Worm (Caenorhabditis elegans): ENCODE results near the gene F59B10.2.

F59B10.2 gene

DNA sequence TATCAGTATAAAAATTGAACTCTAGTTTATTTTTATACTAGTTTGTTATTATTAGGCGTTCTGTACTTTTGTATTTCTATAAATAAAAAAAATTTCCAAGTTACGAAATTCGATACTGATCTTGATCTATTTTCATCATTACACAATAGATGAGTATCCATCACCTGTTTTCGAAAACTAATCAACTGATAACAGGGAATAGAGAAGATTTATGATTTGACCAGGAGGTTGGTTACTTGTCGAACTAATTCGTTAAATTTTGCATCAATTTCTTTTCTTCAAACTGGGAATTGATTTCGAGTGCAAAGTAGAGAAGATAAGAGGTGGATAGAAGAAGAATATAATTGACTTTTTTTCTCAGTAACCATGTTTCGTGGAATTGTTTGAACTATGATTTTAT lies 5.8 kb upstream of the F59B10.2 start:
- TF ChIP-seq hlh-1 (tag; optimal IDR thresholded peaks at IDR 0.05): no peak
- no peak for TF ChIP-seq M03D4.4 (tag; optimal IDR thresholded peaks at IDR 0.05)
- no peak for TF ChIP-seq mab-5 (tag; optimal IDR thresholded peaks at IDR 0.05)
- TF ChIP-seq unc-120 (tag; optimal IDR thresholded peaks at IDR 0.05; ENCODE audit: poor library complexity, severe bottlenecking): no peak
- no peak for TF ChIP-seq mls-2 (tag; optimal IDR thresholded peaks at IDR 0.05)
- TF ChIP-seq lin-32 (GFP tag; optimal IDR thresholded peaks at IDR 0.05): no peak
- TF ChIP-seq nhr-12 (tag; optimal IDR thresholded peaks at IDR 0.05): no peak
- no peak for TF ChIP-seq sptf-1 (tag; optimal IDR thresholded peaks at IDR 0.05)
- no peak for TF ChIP-seq drap-1 (GFP tag; optimal IDR thresholded peaks at IDR 0.05)
- no peak for TF ChIP-seq blmp-1 (tag; optimal IDR thresholded peaks at IDR 0.05)
- no peak for TF ChIP-seq ceh-43 (GFP tag; optimal IDR thresholded peaks at IDR 0.05)

DNA sequence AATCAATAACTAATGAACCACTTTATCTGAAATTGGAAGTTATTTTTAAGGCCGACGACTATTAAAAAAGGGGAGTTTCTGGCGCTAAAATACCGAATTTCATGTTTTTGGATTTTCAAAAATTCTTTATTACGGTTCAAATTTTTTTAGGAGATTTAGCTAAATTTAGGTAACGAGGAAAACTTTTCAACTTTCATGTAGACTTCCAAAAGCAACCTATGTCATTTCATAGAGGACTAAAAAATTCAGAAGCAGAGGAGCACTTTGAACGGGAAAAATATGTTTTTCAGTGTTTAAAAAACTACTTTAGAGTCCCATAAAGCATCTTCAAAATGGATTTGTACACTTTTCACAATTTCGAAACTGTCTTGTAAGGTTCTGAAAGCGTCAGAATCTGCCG lies 3.7 kb upstream of the F59B10.2 start:
- TF ChIP-seq M03D4.4 (tag; optimal IDR thresholded peaks at IDR 0.05): no peak
- TF ChIP-seq ces-1 (GFP tag; optimal IDR thresholded peaks at IDR 0.05): no peak
- TF ChIP-seq zip-8 (tag; optimal IDR thresholded peaks at IDR 0.05): no peak

DNA sequence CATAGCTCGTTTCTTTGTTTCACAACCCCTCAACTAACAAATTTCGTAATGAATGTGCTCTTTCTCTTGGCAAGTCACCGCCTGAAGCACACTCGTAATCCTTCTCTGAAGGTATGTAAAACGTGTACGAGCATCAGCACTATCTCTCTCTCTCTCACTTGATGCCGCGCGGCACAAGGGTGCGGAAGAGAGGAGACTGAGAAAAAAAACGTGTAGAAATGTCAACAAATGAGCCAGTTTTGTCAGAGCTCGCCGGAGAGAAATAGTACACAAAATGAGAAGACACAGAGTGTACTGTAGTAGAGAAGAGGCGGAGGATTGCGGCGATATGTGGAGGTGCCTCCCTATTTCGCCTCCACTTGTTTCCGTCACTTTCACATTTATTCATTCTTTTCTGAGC lies 596 bp upstream of the F59B10.2 start, which contains the start of gene F59B10.3:
F59B10.3 (plus strand) TSS at position 301 of the 400 bp plus-strand sequence.
- TF ChIP-seq drap-1 (GFP tag; optimal IDR thresholded peaks at IDR 0.05) (no peak), pha-4 (tag; optimal IDR thresholded peaks at IDR 0.05) (peak; percentile 63)

DNA sequence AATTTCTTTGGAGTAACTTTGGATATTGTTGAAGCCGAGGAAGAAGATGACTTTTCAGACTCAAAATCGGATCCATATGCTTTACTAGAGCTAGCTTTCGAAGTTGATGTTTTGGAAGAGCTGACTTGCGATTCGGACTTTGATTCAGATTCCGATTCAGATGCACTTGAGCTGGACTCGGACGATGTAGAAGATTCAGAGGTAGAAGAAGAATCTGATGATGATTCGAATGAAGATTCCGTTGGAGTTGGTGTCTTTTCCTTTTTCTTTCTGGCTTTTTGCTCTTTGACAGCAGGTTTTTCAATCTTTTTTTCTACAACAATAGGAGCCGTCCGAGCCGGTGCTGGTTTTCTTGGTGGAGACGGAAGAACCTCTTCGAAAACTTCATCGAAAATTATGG lies 1.7 kb downstream of the F59B10.2 start:
- TF ChIP-seq ceh-39 (tag; optimal IDR thresholded peaks at IDR 0.05) (no peak), flh-1 (GFP tag; optimal IDR thresholded peaks at IDR 0.05) (no peak), sptf-1 (tag; optimal IDR thresholded peaks at IDR 0.05) (no peak), ceh-43 (GFP tag; optimal IDR thresholded peaks at IDR 0.05) (no peak), tbx-8 (GFP tag; optimal IDR thresholded peaks at IDR 0.05) (no peak), ham-2 (GFP tag; optimal IDR thresholded peaks at IDR 0.05) (no peak), M03D4.4 (tag; optimal IDR thresholded peaks at IDR 0.05) (no peak), zip-8 (tag; optimal IDR thresholded peaks at IDR 0.05) (no peak), nhr-2 (tag; optimal IDR thresholded peaks at IDR 0.05) (no peak), unc-120 (tag; optimal IDR thresholded peaks at IDR 0.05; ENCODE audit: poor library complexity, severe bottlenecking) (no peak), drap-1 (GFP tag; optimal IDR thresholded peaks at IDR 0.05) (no peak), pha-4 (tag; optimal IDR thresholded peaks at IDR 0.05) (no peak), nhr-237 (tag; optimal IDR thresholded peaks at IDR 0.05) (no peak), elt-3 (tag; optimal IDR thresholded peaks at IDR 0.05) (no peak), ceh-83 (GFP tag; optimal IDR thresholded peaks at IDR 0.05) (no peak), elt-1 (tag; optimal IDR thresholded peaks at IDR 0.05; ENCODE audit: borderline replicate concordance, insufficient read depth) (no peak), mep-1 (tag; optimal IDR thresholded peaks at IDR 0.05) (no peak), snpc-4 (tag; optimal IDR thresholded peaks at IDR 0.05) (no peak), hlh-1 (tag; optimal IDR thresholded peaks at IDR 0.05) (no peak)

DNA sequence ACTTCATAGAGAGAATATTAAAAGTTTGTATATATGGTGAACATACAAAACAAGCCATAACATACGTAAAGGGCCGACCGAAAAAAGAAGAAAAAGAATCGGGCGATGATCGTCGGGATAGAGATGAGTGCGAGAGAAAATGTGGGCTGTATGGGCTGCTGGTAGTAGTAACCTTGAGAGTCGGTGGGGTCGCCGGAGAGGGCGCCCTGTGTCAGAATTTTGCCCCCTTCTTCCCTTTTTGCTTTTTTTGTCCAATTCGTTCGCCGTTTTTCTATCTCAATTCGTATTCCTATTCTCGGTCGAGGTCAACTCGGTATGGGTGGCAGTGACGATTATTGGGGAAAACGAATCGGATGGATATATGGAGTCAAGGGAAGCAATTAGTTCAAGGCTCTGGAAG lies 3.7 kb downstream of the F59B10.2 start:
- TF ChIP-seq sem-2 (GFP tag; optimal IDR thresholded peaks at IDR 0.05) (no peak), M03D4.4 (tag; optimal IDR thresholded peaks at IDR 0.05) (no peak), unc-120 (tag; optimal IDR thresholded peaks at IDR 0.05; ENCODE audit: poor library complexity, severe bottlenecking) (no peak), ceh-39 (tag; optimal IDR thresholded peaks at IDR 0.05) (no peak), bed-3 (GFP tag; optimal IDR thresholded peaks at IDR 0.05) (no peak), blmp-1 (tag; optimal IDR thresholded peaks at IDR 0.05) (no peak), nhr-76 (tag; optimal IDR thresholded peaks at IDR 0.05) (no peak), mab-5 (tag; optimal IDR thresholded peaks at IDR 0.05) (no peak), hlh-1 (tag; optimal IDR thresholded peaks at IDR 0.05) (no peak), ceh-43 (GFP tag; optimal IDR thresholded peaks at IDR 0.05) (no peak), mep-1 (tag; optimal IDR thresholded peaks at IDR 0.05) (no peak), lsy-2 (tag; optimal IDR thresholded peaks at IDR 0.05) (no peak), mls-2 (tag; optimal IDR thresholded peaks at IDR 0.05) (no peak), nhr-12 (tag; optimal IDR thresholded peaks at IDR 0.05) (no peak), elt-1 (tag; optimal IDR thresholded peaks at IDR 0.05; ENCODE audit: borderline replicate concordance, insufficient read depth) (no peak), cnd-1 (tag; optimal IDR thresholded peaks at IDR 0.05) (no peak), tbx-8 (GFP tag; optimal IDR thresholded peaks at IDR 0.05) (no peak), ztf-11 (tag; optimal IDR thresholded peaks at IDR 0.05) (no peak)

Data from whole organism, mixed stage, embryonic.